Fruit fly (Drosophila melanogaster) whole organism, embryonic: ENCODE data around the gene CG10347.
A peak's percentile ranks its signal among the peaks of the same experiment; 100 is the strongest.

Experiments
- Blimp-1 ChIP-seq: fragments of 200-800 bp; sonication (Bioruptor generic); optimal IDR thresholded peaks from 3 replicates; lab custom pipeline; 2018; ENCODE audit warnings: missing biosample characterization, missing genetic modification characterization, mild to moderate bottlenecking, moderate library complexity, missing genetic modification reagents
- CG10565 ChIP-seq: fragments of 200-800 bp; sonication (Bioruptor generic); optimal IDR thresholded peaks from 3 replicates; lab custom pipeline; 2016; ENCODE audit warnings: missing biosample characterization, mild to moderate bottlenecking, missing genetic modification characterization
- CG10654 ChIP-seq: fragments of 200-800 bp; sonication (Bioruptor generic); optimal IDR thresholded peaks from 2 replicates; lab custom pipeline; 2016; ENCODE audit warnings: missing biosample characterization, missing genetic modification characterization
- CG11247 ChIP-seq: fragments of 200-800 bp; sonication (Bioruptor generic); IDR thresholded peaks from 2 replicates; pipeline ENCODE4 v1.3.6; 2022; ENCODE audit warnings: missing biosample characterization, missing genetic modification characterization
- CG11456 ChIP-seq: fragments of 200-800 bp; sonication (Bioruptor generic); IDR thresholded peaks from 3 replicates; pipeline ENCODE4 v1.3.6; 2022; ENCODE audit warnings: missing biosample characterization, missing genetic modification characterization
- CG12071 ChIP-seq: fragments of 200-800 bp; sonication (Bioruptor generic); optimal IDR thresholded peaks from 3 replicates; lab custom pipeline; 2018; ENCODE audit warnings: missing biosample characterization, mild to moderate bottlenecking, missing genetic modification characterization
- CG12104 ChIP-seq: fragments of 200-800 bp; sonication (Bioruptor generic); optimal IDR thresholded peaks from 3 replicates; lab custom pipeline; 2016; ENCODE audit warnings: missing biosample characterization, missing genetic modification characterization
- CG1233 ChIP-seq: fragments of 200-800 bp; sonication (Bioruptor generic); optimal IDR thresholded peaks from 4 replicates; lab custom pipeline; 2018; ENCODE audit warnings: missing biosample characterization, mild to moderate bottlenecking, missing genetic modification characterization
- CG13123 ChIP-seq: fragments of 200-800 bp; sonication (Bioruptor generic); optimal IDR thresholded peaks from 2 replicates; lab custom pipeline; 2016; ENCODE audit warnings: missing biosample characterization, missing genetic modification characterization
- CG13287 ChIP-seq: fragments of 200-800 bp; sonication (Bioruptor generic); IDR thresholded peaks from 2 replicates; pipeline ENCODE4 v1.3.6; 2022; ENCODE audit warnings: missing biosample characterization, missing genetic modification characterization; ENCODE audit not compliant: partially characterized antibody
- CG13424 ChIP-seq: fragments of 200-800 bp; sonication (Bioruptor generic); optimal IDR thresholded peaks from 2 replicates; lab custom pipeline; 2019; ENCODE audit warnings: missing biosample characterization, mild to moderate bottlenecking, missing genetic modification characterization, moderate library complexity
- CG15514 ChIP-seq: fragments of 200-800 bp; sonication (Bioruptor generic); optimal IDR thresholded peaks from 3 replicates; lab custom pipeline; 2017; ENCODE audit warnings: missing biosample characterization, missing genetic modification characterization, mild to moderate bottlenecking, moderate library complexity, missing genetic modification reagents
- CG1603 ChIP-seq: fragments of 200-800 bp; sonication (Bioruptor generic); optimal IDR thresholded peaks from 2 replicates; lab custom pipeline; 2019; ENCODE audit warnings: missing biosample characterization, mild to moderate bottlenecking, missing genetic modification characterization, moderate library complexity
- CG17359 ChIP-seq: fragments of 200-800 bp; sonication (Bioruptor generic); optimal IDR thresholded peaks from 3 replicates; lab custom pipeline; 2018; ENCODE audit warnings: missing biosample characterization, mild to moderate bottlenecking, missing genetic modification characterization, moderate library complexity
- CG17829 ChIP-seq: fragments of 200-800 bp; optimal IDR thresholded peaks from 2 replicates; lab custom pipeline; 2019; ENCODE audit warnings: missing biosample characterization, mild to moderate bottlenecking, missing genetic modification characterization, moderate library complexity
- CG18011 ChIP-seq: fragments of 200-800 bp; sonication (Bioruptor generic); optimal IDR thresholded peaks from 2 replicates; lab custom pipeline; 2017; ENCODE audit warnings: missing biosample characterization, missing genetic modification characterization, mild to moderate bottlenecking, moderate library complexity, missing genotype
- CG2120 ChIP-seq: fragments of 200-800 bp; sonication (Bioruptor generic); optimal IDR thresholded peaks from 3 replicates; lab custom pipeline; 2016; ENCODE audit warnings: missing biosample characterization, missing genetic modification characterization
- CG2129 ChIP-seq: fragments of 200-800 bp; sonication (Bioruptor generic); IDR thresholded peaks from 2 replicates; pipeline ENCODE4 v1.3.6; 2022; ENCODE audit warnings: missing biosample characterization, missing genetic modification characterization; ENCODE audit not compliant: partially characterized antibody
- CG30431 ChIP-seq: fragments of 200-800 bp; sonication (Bioruptor generic); optimal IDR thresholded peaks from 2 replicates; lab custom pipeline; 2017; ENCODE audit warnings: missing biosample characterization, missing genetic modification characterization
- CG33213 ChIP-seq: fragments of 200-800 bp; sonication (Bioruptor generic); optimal IDR thresholded peaks from 3 replicates; lab custom pipeline; 2016; ENCODE audit warnings: missing biosample characterization, missing genetic modification characterization
- CG33557 ChIP-seq: fragments of 200-800 bp; sonication (Bioruptor generic); optimal IDR thresholded peaks from 2 replicates; lab custom pipeline; 2019; ENCODE audit warnings: missing biosample characterization, mild to moderate bottlenecking, missing genetic modification characterization, moderate library complexity
- CG34422 ChIP-seq: fragments of 200-800 bp; sonication (Bioruptor generic); IDR thresholded peaks from 3 replicates; pipeline ENCODE4 v1.3.6; 2022; ENCODE audit warnings: missing biosample characterization, missing genetic modification characterization
- CG42726 ChIP-seq: fragments of 200-800 bp; sonication (Bioruptor generic); IDR thresholded peaks from 2 replicates; pipeline ENCODE4 v1.3.6; 2022; ENCODE audit warnings: missing biosample characterization, missing genetic modification characterization; ENCODE audit not compliant: partially characterized antibody
- CG9876 ChIP-seq: fragments of 200-800 bp; sonication (Bioruptor generic); optimal IDR thresholded peaks from 2 replicates; lab custom pipeline; 2016; ENCODE audit warnings: missing biosample characterization, missing genetic modification characterization
- GATAe ChIP-seq: fragments of 200-800 bp; sonication (Bioruptor generic); conservative IDR thresholded peaks from 2 replicates; pipeline ENCODE4 v1.3.6; 2022; ENCODE audit warnings: missing biosample characterization, missing genetic modification characterization
- HLH54F ChIP-seq: fragments of 200-800 bp; sonication (Bioruptor generic); optimal IDR thresholded peaks from 3 replicates; lab custom pipeline; 2016; ENCODE audit warnings: missing biosample characterization, missing genetic modification characterization
- Hsf ChIP-seq: fragments of 200-800 bp; sonication (Bioruptor generic); optimal IDR thresholded peaks from 3 replicates; lab custom pipeline; 2016; ENCODE audit warnings: missing biosample characterization, missing genetic modification characterization
- MTF-1 ChIP-seq: fragments of 200-800 bp; sonication (Bioruptor generic); optimal IDR thresholded peaks from 2 replicates; lab custom pipeline; 2018; ENCODE audit warnings: missing biosample characterization, mild to moderate bottlenecking, missing genetic modification characterization, borderline replicate concordance
- PHDP ChIP-seq: fragments of 200-800 bp; sonication (Bioruptor generic); optimal IDR thresholded peaks from 3 replicates; lab custom pipeline; 2018; ENCODE audit warnings: missing biosample characterization, mild to moderate bottlenecking, missing genetic modification characterization, moderate library complexity
- TFAM ChIP-seq: fragments of 200-800 bp; sonication (Bioruptor generic); optimal IDR thresholded peaks from 2 replicates; lab custom pipeline; 2017; ENCODE audit warnings: missing biosample characterization, missing genetic modification characterization, inconsistent platforms
- Vsx1 ChIP-seq: fragments of 200-800 bp; sonication (Bioruptor generic); optimal IDR thresholded peaks from 2 replicates; lab custom pipeline; 2017; ENCODE audit warnings: missing biosample characterization, mild to moderate bottlenecking, missing genetic modification characterization, missing genetic modification reagents
- ato ChIP-seq: fragments of 200-800 bp; sonication (Bioruptor generic); IDR thresholded peaks from 2 replicates; pipeline ENCODE4 v1.3.6; 2022; ENCODE audit warnings: missing biosample characterization, missing genetic modification characterization; ENCODE audit not compliant: partially characterized antibody
- cad ChIP-seq: fragments of >200 bp; optimal IDR thresholded peaks from 2 replicates; lab custom pipeline; 2017; ENCODE audit warnings: missing biosample characterization, missing genetic modification characterization
- crc ChIP-seq: fragments of 200-800 bp; sonication (Bioruptor generic); optimal IDR thresholded peaks from 2 replicates; lab custom pipeline; 2016; ENCODE audit warnings: missing biosample characterization, missing genetic modification characterization
- croc ChIP-seq: fragments of 200-800 bp; sonication (Bioruptor generic); conservative IDR thresholded peaks from 3 replicates; pipeline ENCODE4 v1.3.6; 2022; ENCODE audit warnings: missing biosample characterization, missing genetic modification characterization
- da ChIP-seq: fragments of 200-800 bp; sonication (Bioruptor generic); optimal IDR thresholded peaks from 2 replicates; lab custom pipeline; 2016; ENCODE audit warnings: missing biosample characterization, missing genetic modification characterization
- fd102C ChIP-seq: fragments of 200-800 bp; sonication (Bioruptor generic); optimal IDR thresholded peaks from 2 replicates; lab custom pipeline; 2018; ENCODE audit warnings: missing biosample characterization, mild to moderate bottlenecking, missing genetic modification characterization, moderate library complexity
- ftz-f1 ChIP-seq: fragments of 200-800 bp; sonication (Bioruptor generic); optimal IDR thresholded peaks from 2 replicates; lab custom pipeline; 2016; ENCODE audit warnings: missing biosample characterization, missing genetic modification characterization
- gcm ChIP-seq: fragments of 200-800 bp; sonication (Bioruptor generic); optimal IDR thresholded peaks from 2 replicates; lab custom pipeline; 2019; ENCODE audit warnings: missing biosample characterization, mild to moderate bottlenecking, missing genetic modification characterization, moderate library complexity
- gsb ChIP-seq: fragments of 200-800 bp; sonication (Bioruptor generic); IDR thresholded peaks from 2 replicates; pipeline ENCODE4 v1.3.6; 2022; ENCODE audit warnings: missing biosample characterization, missing genetic modification characterization
- hb ChIP-seq: fragments of 200-800 bp; sonication (Bioruptor generic); IDR thresholded peaks from 3 replicates; pipeline ENCODE4 v1.3.6; 2022; ENCODE audit warnings: missing biosample characterization, missing genetic modification characterization; ENCODE audit not compliant: partially characterized antibody
- ind ChIP-seq: fragments of 200-800 bp; sonication (Bioruptor generic); optimal IDR thresholded peaks from 3 replicates; lab custom pipeline; 2016; ENCODE audit warnings: missing biosample characterization, missing genetic modification characterization
- jing ChIP-seq: fragments of 200-800 bp; sonication (Bioruptor generic); optimal IDR thresholded peaks from 2 replicates; lab custom pipeline; 2018; ENCODE audit warnings: missing biosample characterization, mild to moderate bottlenecking, missing genetic modification characterization
- jumu ChIP-seq: fragments of 200-800 bp; sonication (Bioruptor generic); optimal IDR thresholded peaks from 3 replicates; lab custom pipeline; 2016; ENCODE audit warnings: missing biosample characterization, missing genetic modification characterization
- peb ChIP-seq: fragments of 200-800 bp; sonication (Bioruptor generic); IDR thresholded peaks from 2 replicates; pipeline ENCODE4 v1.3.6; 2022; ENCODE audit warnings: missing biosample characterization, missing genetic modification characterization
- pho ChIP-seq: fragments of 200-800 bp; sonication (Bioruptor generic); optimal IDR thresholded peaks from 2 replicates; lab custom pipeline; 2016; ENCODE audit warnings: missing biosample characterization, missing genetic modification characterization
- sens ChIP-seq: fragments of 200-800 bp; sonication (Bioruptor generic); peaks from one replicate; lab custom pipeline; 2016; ENCODE audit warnings: missing biosample characterization, missing genetic modification characterization
- sna ChIP-seq: fragments of 200-800 bp; sonication (Bioruptor generic); IDR thresholded peaks from 2 replicates; pipeline ENCODE4 v1.3.6; 2022; ENCODE audit warnings: missing biosample characterization, missing genetic modification characterization; ENCODE audit not compliant: partially characterized antibody
- sob ChIP-seq: fragments of 200-800 bp; sonication (Bioruptor generic); IDR thresholded peaks from 2 replicates; pipeline ENCODE4 v1.3.6; 2022; ENCODE audit warnings: missing biosample characterization, missing genetic modification characterization
- vnd ChIP-seq: fragments of 200-800 bp; sonication (Bioruptor generic); IDR thresholded peaks from 3 replicates; pipeline ENCODE4 v1.3.6; 2022; ENCODE audit warnings: missing biosample characterization, missing genetic modification characterization; ENCODE audit not compliant: partially characterized antibody

The CG10347 gene

dm6 chrX:11852310-11852709 is 2.4 kb downstream of the CG10347 start, which contains the start of gene p24-1 (continued):
- peak; percentile 47 for TF ChIP-seq pho (GFP tag; lab: Kevin White, UChicago)
- peak; percentile 86 for TF ChIP-seq CG15514 (GFP tag; lab: Kevin White, UChicago)
- peak; percentile 82 for TF ChIP-seq sna
- peak; percentile 75 for TF ChIP-seq hb (GFP tag; lab: Robert Waterston, UW)
- TF ChIP-seq sob (GFP tag; lab: Robert Waterston, UW): peak; percentile 80
- peak; percentile 7 for TF ChIP-seq CG33557 (GFP tag; lab: Kevin White, UChicago)
- peak; percentile 53 for TF ChIP-seq CG2129 (GFP tag; lab: Robert Waterston, UW)
- TF ChIP-seq gsb (GFP tag; lab: Robert Waterston, UW): no peak
- TF ChIP-seq CG2120 (GFP tag; lab: Kevin White, UChicago): peak; percentile 81
- TF ChIP-seq CG13287 (GFP tag; lab: Robert Waterston, UW): peak; percentile 91
- TF ChIP-seq CG33213: peak; percentile 52
- TF ChIP-seq jing (GFP tag; lab: Kevin White, UChicago): no peak
- no peak for TF ChIP-seq CG12071
- peak; percentile 58 for TF ChIP-seq CG11247 (GFP tag; lab: Robert Waterston, UW)
- TF ChIP-seq CG17359: peak; percentile 23
- peak; percentile 11 for TF ChIP-seq CG9876 (GFP tag; lab: Kevin White, UChicago)
- TF ChIP-seq sens (GFP tag; lab: Kevin White, UChicago): peak; percentile 67
- peak; percentile 37 for TF ChIP-seq MTF-1 (GFP tag; lab: Kevin White, UChicago)
- no peak for TF ChIP-seq Blimp-1 (GFP tag; lab: Kevin White, UChicago)
- peak; percentile 9 for TF ChIP-seq ftz-f1 (GFP tag; lab: Kevin White, UChicago)
- no peak for TF ChIP-seq crc (GFP tag; lab: Kevin White, UChicago)
- TF ChIP-seq fd102C (GFP tag; lab: Kevin White, UChicago): no peak
- TF ChIP-seq CG13424 (tag; lab: Kevin White, UChicago): peak; percentile 23
- TF ChIP-seq CG1603 (tag; lab: Kevin White, UChicago): peak; percentile 79
- peak; percentile 60; the same call in 2 of the 3 replicates for TF ChIP-seq CG11456 (GFP tag; lab: Robert Waterston, UW)
- TF ChIP-seq CG10565 (GFP tag; lab: Kevin White, UChicago): no peak
- no peak for TF ChIP-seq CG1233 (GFP tag; lab: Kevin White, UChicago)
- TF ChIP-seq CG10654: no peak
- peak; percentile 6 for TF ChIP-seq da (GFP tag; lab: Kevin White, UChicago)
- TF ChIP-seq ato (GFP tag; lab: Robert Waterston, UW): peak; percentile 83
- TF ChIP-seq croc: no peak
- peak; percentile 65 for TF ChIP-seq jumu
- no peak for TF ChIP-seq CG12104 (GFP tag; lab: Kevin White, UChicago)
- TF ChIP-seq PHDP: peak; percentile 30
- TF ChIP-seq Hsf (GFP tag; lab: Kevin White, UChicago): peak; percentile 48
- TF ChIP-seq CG17829: peak; percentile 50
- TF ChIP-seq ind (GFP tag; lab: Kevin White, UChicago): peak; percentile 37
- no peak for TF ChIP-seq TFAM (GFP tag; lab: Kevin White, UChicago)
- peak; percentile 18 for TF ChIP-seq CG18011 (GFP tag; lab: Kevin White, UChicago)
- TF ChIP-seq CG13123 (GFP tag; lab: Kevin White, UChicago): no peak
- no peak for TF ChIP-seq peb (GFP tag; lab: Robert Waterston, UW)
- peak; percentile 62; the same call in 2 of the 3 replicates for TF ChIP-seq CG34422
- no peak for TF ChIP-seq cad (GFP tag; lab: Kevin White, UChicago)
- no peak for TF ChIP-seq CG30431 (GFP tag; lab: Kevin White, UChicago)
- TF ChIP-seq vnd (GFP tag; lab: Robert Waterston, UW): peak; percentile 71
- no peak for TF ChIP-seq Vsx1 (GFP tag; lab: Kevin White, UChicago)
- TF ChIP-seq gcm (GFP tag; lab: Kevin White, UChicago): peak; percentile 60
- peak; percentile 94 for TF ChIP-seq CG42726 (GFP tag; lab: Robert Waterston, UW)
- TF ChIP-seq GATAe: no peak
- peak; percentile 62 for TF ChIP-seq HLH54F (GFP tag; lab: Kevin White, UChicago)
